Fruit fly (Drosophila melanogaster): ENCODE measurements around the gene CG7058.

Gene CG7058

dm6 chrX:18797567-18797966, 8.9 kb upstream of the CG7058 start, which contains the start of gene bnb:
Gene bnb (minus strand): TSS chrX:18797687.
- no peak for TF ChIP-seq CG17801 (GFP tag; optimal IDR thresholded peaks at IDR 0.05; ENCODE audit: partially characterized antibody)

- TF ChIP-seq CG17801 (GFP tag; optimal IDR thresholded peaks at IDR 0.05; ENCODE audit: partially characterized antibody): no peak
Observed at dm6 chrX:18799307-18799855, 7.1 kb upstream of the CG7058 start.

dm6 chrX:18800167-18800566, 6.3 kb upstream of the CG7058 start:
- no peak for TF ChIP-seq CG17801 (GFP tag; optimal IDR thresholded peaks at IDR 0.05; ENCODE audit: partially characterized antibody)

dm6 chrX:18801293-18801692, 5.2 kb upstream of the CG7058 start:
- no peak for TF ChIP-seq CG17801 (GFP tag; optimal IDR thresholded peaks at IDR 0.05; ENCODE audit: partially characterized antibody)

dm6 chrX:18805036-18805435, 1.5 kb upstream of the CG7058 start:
- no peak for TF ChIP-seq CG17801 (GFP tag; optimal IDR thresholded peaks at IDR 0.05; ENCODE audit: partially characterized antibody)

dm6 chrX:18812111-18812510, 5.6 kb downstream of the CG7058 start:
- no peak for TF ChIP-seq CG17801 (GFP tag; optimal IDR thresholded peaks at IDR 0.05; ENCODE audit: partially characterized antibody)

- no peak for TF ChIP-seq CG17801 (GFP tag; optimal IDR thresholded peaks at IDR 0.05; ENCODE audit: partially characterized antibody)
Observed at dm6 chrX:18813049-18813448, 6.6 kb downstream of the CG7058 start, which contains the start of gene CG42450. Gene CG42450 (plus strand): TSS chrX:18813297.

- TF ChIP-seq CG17801 (GFP tag; optimal IDR thresholded peaks at IDR 0.05; ENCODE audit: partially characterized antibody): no peak
Observed at dm6 chrX:18814373-18814772, 7.9 kb downstream of the CG7058 start.

dm6 chrX:18814944-18815343, 8.4 kb downstream of the CG7058 start:
- TF ChIP-seq CG17801 (GFP tag; optimal IDR thresholded peaks at IDR 0.05; ENCODE audit: partially characterized antibody): no peak

- TF ChIP-seq CG17801 (GFP tag; optimal IDR thresholded peaks at IDR 0.05; ENCODE audit: partially characterized antibody): no peak
Observed at dm6 chrX:18830396-18830795, 23.9 kb downstream of the CG7058 start, which contains the start of gene CG7101. Gene CG7101 (plus strand): TSS chrX:18830591.

dm6 chrX:18832371-18832852, 25.9 kb downstream of the CG7058 start, which contains the start of gene Pvf1:
Gene Pvf1 (plus strand): TSS chrX:18832682.
- peak; percentile 58 for TF ChIP-seq CG17801 (GFP tag; optimal IDR thresholded peaks at IDR 0.05; ENCODE audit: partially characterized antibody)

- TF ChIP-seq CG17801 (GFP tag; optimal IDR thresholded peaks at IDR 0.05; ENCODE audit: partially characterized antibody): peak; percentile 38
Observed at dm6 chrX:18834399-18834798, 27.9 kb downstream of the CG7058 start.

- TF ChIP-seq CG17801 (GFP tag; optimal IDR thresholded peaks at IDR 0.05; ENCODE audit: partially characterized antibody): no peak
Observed at dm6 chrX:18835003-18835402, 28.5 kb downstream of the CG7058 start.

- TF ChIP-seq CG17801 (GFP tag; optimal IDR thresholded peaks at IDR 0.05; ENCODE audit: partially characterized antibody): no peak
Observed at dm6 chrX:18835500-18835899, 29.0 kb downstream of the CG7058 start.

- no peak for TF ChIP-seq CG17801 (GFP tag; optimal IDR thresholded peaks at IDR 0.05; ENCODE audit: partially characterized antibody)
Observed at dm6 chrX:18836315-18836714, 29.8 kb downstream of the CG7058 start.

dm6 chrX:18837046-18837445, 30.6 kb downstream of the CG7058 start:
- TF ChIP-seq CG17801 (GFP tag; optimal IDR thresholded peaks at IDR 0.05; ENCODE audit: partially characterized antibody): no peak

- TF ChIP-seq CG17801 (GFP tag; optimal IDR thresholded peaks at IDR 0.05; ENCODE audit: partially characterized antibody): no peak
Observed at dm6 chrX:18838470-18838869, 32.0 kb downstream of the CG7058 start.

All from ovary, adult (tissue).